Fruit fly (Drosophila melanogaster) whole organism, prepupa: ENCODE data around the gene CG7191.
A peak's percentile ranks its signal among the peaks of the same experiment; 100 is the strongest.

ENCODE experiments used
- Blimp-1 ChIP-seq: fragments of 200-800 bp; sonication (Bioruptor generic); optimal IDR thresholded peaks from 3 replicates; lab custom pipeline; 2017; ENCODE audit warnings: missing biosample characterization, missing genetic modification characterization, mild to moderate bottlenecking, moderate library complexity, missing genetic modification reagents
- CG10631 ChIP-seq: fragments of 200-800 bp; sonication (Bioruptor generic); optimal IDR thresholded peaks from 2 replicates; lab custom pipeline; 2016; ENCODE audit warnings: missing biosample characterization, missing genetic modification characterization
- CG10669 ChIP-seq: fragments of 200-800 bp; sonication (Bioruptor generic); optimal IDR thresholded peaks from 3 replicates; lab custom pipeline; 2018; ENCODE audit warnings: missing biosample characterization, mild to moderate bottlenecking, missing genetic modification characterization, moderate library complexity
- CG11762 ChIP-seq: fragments of 200-800 bp; sonication (Bioruptor generic); optimal IDR thresholded peaks from 3 replicates; lab custom pipeline; 2016; ENCODE audit warnings: missing biosample characterization, missing genetic modification characterization; ENCODE audit not compliant: insufficient read depth
- CG15336 ChIP-seq: fragments of 200-800 bp; sonication (Bioruptor generic); IDR thresholded peaks from 2 replicates; pipeline ENCODE4 v1.3.6; 2022; ENCODE audit warnings: missing biosample characterization, missing genetic modification characterization
- CG1621 ChIP-seq: fragments of 200-800 bp; sonication (Bioruptor generic); optimal IDR thresholded peaks from 3 replicates; lab custom pipeline; 2018; ENCODE audit warnings: missing biosample characterization, mild to moderate bottlenecking, missing genetic modification characterization
- CG16779 ChIP-seq: fragments of 200-800 bp; sonication (Bioruptor generic); optimal IDR thresholded peaks from 3 replicates; lab custom pipeline; 2017; ENCODE audit warnings: missing biosample characterization, mild to moderate bottlenecking, missing genetic modification characterization
- CG3032 ChIP-seq: fragments of 200-800 bp; optimal IDR thresholded peaks from 2 replicates; lab custom pipeline; 2019; ENCODE audit warnings: missing biosample characterization, mild to moderate bottlenecking, missing genetic modification characterization, moderate library complexity
- CG31627 ChIP-seq: fragments of 200-800 bp; sonication (Bioruptor generic); optimal IDR thresholded peaks from 3 replicates; lab custom pipeline; 2016; ENCODE audit warnings: missing biosample characterization, missing genetic modification characterization
- CG32006 ChIP-seq: fragments of 200-800 bp; sonication (Bioruptor generic); optimal IDR thresholded peaks from 3 replicates; lab custom pipeline; 2017; ENCODE audit warnings: missing biosample characterization, mild to moderate bottlenecking, missing genetic modification characterization
- CG34406 ChIP-seq: fragments of 200-800 bp; sonication (Bioruptor generic); optimal IDR thresholded peaks from 3 replicates; lab custom pipeline; 2016; ENCODE audit warnings: missing biosample characterization, missing genetic modification characterization
- CG3919 ChIP-seq: fragments of 200-800 bp; sonication (Bioruptor generic); optimal IDR thresholded peaks from 3 replicates; lab custom pipeline; 2016; ENCODE audit warnings: missing biosample characterization, missing genetic modification characterization
- CG4318 ChIP-seq: fragments of 200-800 bp; sonication (Bioruptor generic); optimal IDR thresholded peaks from 3 replicates; lab custom pipeline; 2017; ENCODE audit warnings: missing biosample characterization, mild to moderate bottlenecking, missing genetic modification characterization
- CG6163 ChIP-seq: fragments of 200-800 bp; sonication (Bioruptor generic); IDR thresholded peaks from 3 replicates; pipeline ENCODE4 v1.3.6; 2022; ENCODE audit warnings: missing biosample characterization, missing genetic modification characterization
- CG6276 ChIP-seq: fragments of 200-800 bp; sonication (Bioruptor generic); optimal IDR thresholded peaks from 2 replicates; lab custom pipeline; 2017; ENCODE audit warnings: missing biosample characterization, mild to moderate bottlenecking, missing genetic modification characterization
- CG6792 ChIP-seq: fragments of 200-800 bp; sonication (Bioruptor generic); optimal IDR thresholded peaks from 3 replicates; lab custom pipeline; 2016; ENCODE audit warnings: missing biosample characterization, missing genetic modification characterization
- CG6808 ChIP-seq: fragments of 200-800 bp; sonication (Bioruptor generic); optimal IDR thresholded peaks from 3 replicates; lab custom pipeline; 2017; ENCODE audit warnings: missing biosample characterization, missing genetic modification characterization, mild to moderate bottlenecking, moderate library complexity, missing genetic modification reagents
- CG6854 ChIP-seq: fragments of 200-800 bp; sonication (Bioruptor generic); optimal IDR thresholded peaks from 2 replicates; lab custom pipeline; 2017; ENCODE audit warnings: missing biosample characterization, mild to moderate bottlenecking, missing genetic modification characterization
- CG7368 ChIP-seq: fragments of 200-800 bp; sonication (Bioruptor generic); optimal IDR thresholded peaks from 3 replicates; lab custom pipeline; 2016; ENCODE audit warnings: missing biosample characterization, missing genetic modification characterization
- CG8119 ChIP-seq: fragments of 200-800 bp; sonication (Bioruptor generic); IDR thresholded peaks from 3 replicates; pipeline ENCODE4 v1.3.6; 2022; ENCODE audit warnings: missing biosample characterization, missing genetic modification characterization
- CG8319 ChIP-seq: fragments of 200-800 bp; sonication (Bioruptor generic); optimal IDR thresholded peaks from 3 replicates; lab custom pipeline; 2016; ENCODE audit warnings: missing biosample characterization, missing genetic modification characterization
- CG8632 ChIP-seq: fragments of 200-800 bp; sonication (Bioruptor generic); optimal IDR thresholded peaks from 3 replicates; lab custom pipeline; 2016; ENCODE audit warnings: missing biosample characterization, missing genetic modification characterization
- CG9139 ChIP-seq: fragments of 200-800 bp; sonication (Bioruptor generic); optimal IDR thresholded peaks from 3 replicates; lab custom pipeline; 2017; ENCODE audit warnings: missing biosample characterization, mild to moderate bottlenecking, missing genetic modification characterization
- Eip75B ChIP-seq: fragments of 200-800 bp; sonication (Bioruptor generic); optimal IDR thresholded peaks from 3 replicates; lab custom pipeline; 2016; ENCODE audit warnings: missing biosample characterization, missing genetic modification characterization
- Eip78C ChIP-seq: fragments of 200-800 bp; sonication (Bioruptor generic); peaks from one replicate; lab custom pipeline; 2016; ENCODE audit warnings: missing biosample characterization, missing genetic modification characterization
- Gug ChIP-seq: fragments of 200-800 bp; sonication (Bioruptor generic); IDR thresholded peaks from 2 replicates; pipeline ENCODE4 v1.3.6; 2022; ENCODE audit warnings: missing biosample characterization, missing genetic modification characterization
- Hr38 ChIP-seq: sonication (Bioruptor generic); optimal IDR thresholded peaks from 2 replicates; lab custom pipeline; 2016; ENCODE audit warnings: missing biosample characterization, missing genetic modification characterization
- Hr39 ChIP-seq: fragments of 200-800 bp; sonication (Bioruptor generic); optimal IDR thresholded peaks from 2 replicates; lab custom pipeline; 2016; ENCODE audit warnings: missing biosample characterization, missing genetic modification characterization
- Hr4 ChIP-seq: fragments of 200-800 bp; sonication (Bioruptor generic); optimal IDR thresholded peaks from 3 replicates; lab custom pipeline; 2016; ENCODE audit warnings: missing biosample characterization, missing genetic modification characterization
- Lpt ChIP-seq: fragments of 200-800 bp; sonication (Bioruptor generic); optimal IDR thresholded peaks from 3 replicates; lab custom pipeline; 2016; ENCODE audit warnings: missing biosample characterization, missing genetic modification characterization
- Met ChIP-seq: fragments of 200-800 bp; sonication (Bioruptor generic); optimal IDR thresholded peaks from 3 replicates; lab custom pipeline; 2016; ENCODE audit warnings: missing biosample characterization, missing genetic modification characterization
- OdsH ChIP-seq: fragments of 200-800 bp; sonication (Bioruptor generic); optimal IDR thresholded peaks from 3 replicates; lab custom pipeline; 2016; ENCODE audit warnings: missing biosample characterization, missing genetic modification characterization
- Smox ChIP-seq: fragments of 200-800 bp; sonication (Bioruptor generic); optimal IDR thresholded peaks from 3 replicates; lab custom pipeline; 2016; ENCODE audit warnings: missing biosample characterization, missing genetic modification characterization
- Sox14 ChIP-seq: fragments of 200-800 bp; sonication (Bioruptor generic); optimal IDR thresholded peaks from 3 replicates; lab custom pipeline; 2016; ENCODE audit warnings: missing biosample characterization, missing genetic modification characterization
- acj6 ChIP-seq: fragments of 200-800 bp; sonication (Bioruptor generic); optimal IDR thresholded peaks from 3 replicates; lab custom pipeline; 2016; ENCODE audit warnings: missing biosample characterization, missing genetic modification characterization
- cyc ChIP-seq: fragments of 200-800 bp; sonication (Bioruptor generic); optimal IDR thresholded peaks from 3 replicates; lab custom pipeline; 2016; ENCODE audit warnings: missing biosample characterization, missing genetic modification characterization
- dac ChIP-seq: fragments of 200-800 bp; sonication (Bioruptor generic); optimal IDR thresholded peaks from 2 replicates; lab custom pipeline; 2017; ENCODE audit warnings: missing biosample characterization, mild to moderate bottlenecking, missing genetic modification characterization
- dsx ChIP-seq: fragments of 200-800 bp; optimal IDR thresholded peaks from 3 replicates; lab custom pipeline; 2019; ENCODE audit warnings: missing biosample characterization, mild to moderate bottlenecking, missing genetic modification characterization, moderate library complexity; ENCODE audit not compliant: poor library complexity, severe bottlenecking
- fd59A ChIP-seq: fragments of 200-800 bp; sonication (Bioruptor generic); optimal IDR thresholded peaks from 2 replicates; lab custom pipeline; 2017; ENCODE audit warnings: missing biosample characterization, mild to moderate bottlenecking, missing genetic modification characterization, missing genetic modification reagents
- fd85E ChIP-seq: fragments of 200-800 bp; sonication (Bioruptor generic); optimal IDR thresholded peaks from 3 replicates; lab custom pipeline; 2016; ENCODE audit warnings: missing biosample characterization, missing genetic modification characterization
- fkh ChIP-seq: fragments of 200-800 bp; sonication (Bioruptor generic); optimal IDR thresholded peaks from 3 replicates; lab custom pipeline; 2017; ENCODE audit warnings: missing biosample characterization, mild to moderate bottlenecking, missing genetic modification characterization, moderate library complexity
- lz ChIP-seq: fragments of 200-800 bp; sonication (Bioruptor generic); optimal IDR thresholded peaks from 3 replicates; lab custom pipeline; 2016; ENCODE audit warnings: missing biosample characterization, missing genetic modification characterization
- net ChIP-seq: fragments of 200-800 bp; sonication (Bioruptor generic); optimal IDR thresholded peaks from 3 replicates; lab custom pipeline; 2016; ENCODE audit warnings: missing biosample characterization, missing genetic modification characterization
- pdm3 ChIP-seq: fragments of 200-800 bp; sonication (Bioruptor generic); optimal IDR thresholded peaks from 3 replicates; lab custom pipeline; 2016; ENCODE audit warnings: missing biosample characterization, missing genetic modification characterization
- salr ChIP-seq, 2 experiments: fragments of 200-800 bp; sonication (Bioruptor generic); optimal IDR thresholded peaks; 3 replicates each; lab custom pipeline; 2016 to 2018; ENCODE audit warnings: missing biosample characterization in 2 of 2, missing genetic modification characterization in 2 of 2, mild to moderate bottlenecking in 1 of 2
- ss ChIP-seq, 2 experiments: fragments of 200-800 bp; sonication (Bioruptor generic); optimal IDR thresholded peaks; 2 replicates in 1 of 2; 3 replicates in 1 of 2; lab custom pipeline; 2017 to 2018; ENCODE audit warnings: mild to moderate bottlenecking in 2 of 2, missing biosample characterization in 2 of 2, missing genetic modification characterization in 2 of 2, moderate library complexity in 1 of 2
- topi ChIP-seq: fragments of 200-800 bp; sonication (Bioruptor generic); optimal IDR thresholded peaks from 3 replicates; lab custom pipeline; 2016; ENCODE audit warnings: missing biosample characterization, missing genetic modification characterization

The CG7191 gene

DNA sequence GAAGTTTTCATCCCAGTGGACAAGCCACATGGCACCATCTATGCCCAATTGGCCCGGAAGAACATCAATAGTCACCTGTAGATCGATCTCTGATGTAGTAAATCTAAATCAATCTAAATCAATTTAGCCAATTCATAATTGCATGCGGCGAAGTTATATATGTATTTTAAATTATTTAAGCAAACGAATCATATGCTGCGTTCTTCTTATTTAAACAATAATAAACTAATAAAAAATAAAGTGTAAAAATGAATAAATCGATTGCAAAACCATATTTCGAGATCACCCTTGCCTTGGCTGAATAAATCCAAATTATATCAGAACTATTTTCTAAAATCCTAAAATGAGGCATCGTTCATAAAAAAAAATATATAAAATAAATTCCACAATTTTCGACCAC is 13.7 kb downstream of the CG7191 start, which contains the start of gene CG7164:
Gene CG7164 (plus strand): TSS at position 301 of the 400 bp plus-strand sequence.
- TF ChIP-seq CG3919 (GFP tag; lab: Kevin White, UChicago), result no peak
- no peak for TF ChIP-seq CG6854 (GFP tag; lab: Kevin White, UChicago)
- TF ChIP-seq CG6792 (GFP tag; lab: Kevin White, UChicago), result no peak
- TF ChIP-seq Gug (GFP tag; lab: Robert Waterston, UW), result no peak
- TF ChIP-seq Met, result no peak
- TF ChIP-seq fd85E, result no peak
- no peak for TF ChIP-seq CG6808
- no peak for TF ChIP-seq CG7368
- no peak for TF ChIP-seq fd59A (GFP tag; lab: Kevin White, UChicago)
- no peak for TF ChIP-seq acj6
- no peak for TF ChIP-seq dac (GFP tag; lab: Kevin White, UChicago)
- no peak for TF ChIP-seq ss (GFP tag; optimal IDR thresholded peaks at IDR 0.05; lab: Kevin White, UChicago)
- no peak for TF ChIP-seq fkh (GFP tag; lab: Kevin White, UChicago)
- TF ChIP-seq CG10631, result no peak
- TF ChIP-seq CG15336 (GFP tag; lab: Robert Waterston, UW), result no peak

DNA sequence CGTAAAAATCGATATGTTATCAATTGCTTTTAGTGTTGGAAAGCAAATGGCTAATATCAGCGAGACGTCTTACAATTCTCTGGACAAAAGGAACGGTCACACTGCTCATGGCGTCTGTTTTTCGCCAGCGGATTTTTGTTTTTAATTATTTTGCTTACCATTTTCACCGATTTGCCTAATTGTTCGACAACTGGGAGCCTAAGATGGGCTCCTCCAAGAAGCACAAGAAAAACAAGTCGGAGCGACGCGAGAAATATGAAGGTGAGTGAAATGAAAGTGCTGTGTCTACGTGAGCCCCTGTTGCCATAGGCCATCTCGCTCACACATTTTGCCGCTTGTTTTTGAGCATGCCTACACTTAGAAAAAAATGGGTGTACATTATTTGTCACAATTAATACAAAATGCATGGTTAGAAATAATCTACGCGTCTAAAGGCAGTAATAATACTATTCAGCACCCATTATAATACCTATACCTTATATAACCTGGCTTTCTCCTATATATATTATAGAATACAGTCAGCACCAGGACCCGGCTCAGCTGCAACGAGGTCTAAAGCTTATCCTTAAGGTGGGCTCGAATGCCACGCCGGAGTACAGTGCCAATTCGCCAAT is 15.5 kb downstream of the CG7191 start, which contains the start of gene Brd7-9:
Gene Brd7-9 (plus strand): TSS at position 78 of the 614 bp plus-strand sequence.
- TF ChIP-seq CG3032 (peak; percentile 62), salr (GFP tag; optimal IDR thresholded peaks at IDR 0.05; lab: Kevin White, UChicago) (peak in 1 of 2 experiments; percentile 28), dac (GFP tag; lab: Kevin White, UChicago) (no peak), fd59A (GFP tag; lab: Kevin White, UChicago) (peak; percentile 43), Gug (GFP tag; lab: Robert Waterston, UW) (peak; percentile 67), Hr38 (GFP tag; lab: Kevin White, UChicago) (no peak), cyc (GFP tag; lab: Kevin White, UChicago) (peak; percentile 70), lz (GFP tag; lab: Kevin White, UChicago) (peak; percentile 71), pdm3 (GFP tag; lab: Kevin White, UChicago) (peak; percentile 72), CG16779 (tag; lab: Kevin White, UChicago) (peak; percentile 50), CG8119 (GFP tag; lab: Robert Waterston, UW) (peak; percentile 91), CG4318 (GFP tag; lab: Kevin White, UChicago) (peak; percentile 3), fkh (GFP tag; lab: Kevin White, UChicago) (no peak), CG10631 (peak; percentile 61), CG34406 (GFP tag; lab: Kevin White, UChicago) (peak; percentile 67), CG8319 (peak; percentile 18), CG15336 (GFP tag; lab: Robert Waterston, UW) (peak; percentile 93), Lpt (GFP tag; lab: Kevin White, UChicago) (peak; percentile 50), CG6163 (GFP tag; lab: Robert Waterston, UW) (peak; percentile 90), CG9139 (GFP tag; lab: Kevin White, UChicago) (no peak), CG6808 (no peak), Eip75B (GFP tag; lab: Kevin White, UChicago) (peak; percentile 69), CG11762 (peak; percentile 66), CG32006 (peak; percentile 77), OdsH (GFP tag; lab: Kevin White, UChicago) (peak; percentile 67), net (GFP tag; lab: Kevin White, UChicago) (peak; percentile 87), dsx (GFP tag; lab: Kevin White, UChicago) (no peak), Hr4 (peak; percentile 75), CG8632 (peak; percentile 66), CG6276 (no peak), ss (GFP tag; optimal IDR thresholded peaks at IDR 0.05; lab: Kevin White, UChicago) (no peak), Sox14 (GFP tag; lab: Kevin White, UChicago) (peak; percentile 74), CG1621 (tag; lab: Kevin White, UChicago) (peak; percentile 36), acj6 (peak; percentile 71), CG10669 (GFP tag; lab: Kevin White, UChicago) (peak; percentile 75), CG6792 (GFP tag; lab: Kevin White, UChicago) (peak; percentile 67), Eip78C (GFP tag; lab: Kevin White, UChicago) (peak; percentile 94), CG6854 (GFP tag; lab: Kevin White, UChicago) (no peak), topi (GFP tag; lab: Kevin White, UChicago) (peak; percentile 77), Blimp-1 (GFP tag; lab: Kevin White, UChicago) (no peak), Smox (peak; percentile 76), Hr39 (GFP tag; lab: Kevin White, UChicago) (peak; percentile 58), CG3919 (GFP tag; lab: Kevin White, UChicago) (peak; percentile 85), CG31627 (GFP tag; lab: Kevin White, UChicago) (peak; percentile 70), Met (peak; percentile 86)
